Fruit fly (Drosophila melanogaster) whole organism, embryonic: ENCODE data around the gene CG1971.
A peak's percentile ranks its signal among the peaks of the same experiment; 100 is the strongest.

Source experiments
- Bgb ChIP-seq: fragments of 200-800 bp; sonication (Bioruptor generic); IDR thresholded peaks from 2 replicates; pipeline ENCODE4 v1.3.6; 2022; ENCODE audit warnings: missing biosample characterization, missing genetic modification characterization; ENCODE audit not compliant: partially characterized antibody
- BtbVII ChIP-seq: fragments of 200-800 bp; sonication (Bioruptor generic); optimal IDR thresholded peaks from 3 replicates; lab custom pipeline; 2017; ENCODE audit warnings: missing biosample characterization, mild to moderate bottlenecking, missing genetic modification characterization
- CG10543 ChIP-seq: fragments of 200-800 bp; sonication (Bioruptor generic); optimal IDR thresholded peaks from 3 replicates; lab custom pipeline; 2017; ENCODE audit warnings: missing biosample characterization, mild to moderate bottlenecking, missing genetic modification characterization, moderate library complexity
- CG12071 ChIP-seq: fragments of 200-800 bp; sonication (Bioruptor generic); optimal IDR thresholded peaks from 3 replicates; lab custom pipeline; 2018; ENCODE audit warnings: missing biosample characterization, mild to moderate bottlenecking, missing genetic modification characterization
- CG12769 ChIP-seq: fragments of 200-800 bp; sonication (Bioruptor generic); optimal IDR thresholded peaks from 2 replicates; lab custom pipeline; 2019; ENCODE audit warnings: missing biosample characterization, mild to moderate bottlenecking, missing genetic modification characterization, moderate library complexity
- CG1529 ChIP-seq: fragments of 200-800 bp; sonication (Bioruptor generic); optimal IDR thresholded peaks from 3 replicates; lab custom pipeline; 2018; ENCODE audit warnings: missing biosample characterization, missing genetic modification characterization
- CG17612 ChIP-seq: fragments of 200-800 bp; sonication (Bioruptor generic); IDR thresholded peaks from 2 replicates; pipeline ENCODE4 v1.3.6; 2022; ENCODE audit warnings: missing biosample characterization, missing genetic modification characterization
- CG2202 ChIP-seq: fragments of 200-800 bp; sonication (Bioruptor generic); optimal IDR thresholded peaks from 2 replicates; lab custom pipeline; 2018; ENCODE audit warnings: missing biosample characterization, mild to moderate bottlenecking, missing genetic modification characterization
- CG30431 ChIP-seq: fragments of 200-800 bp; sonication (Bioruptor generic); optimal IDR thresholded peaks from 2 replicates; lab custom pipeline; 2017; ENCODE audit warnings: missing biosample characterization, missing genetic modification characterization
- CG31365 ChIP-seq: fragments of 200-800 bp; sonication (Bioruptor generic); optimal IDR thresholded peaks from 2 replicates; lab custom pipeline; 2018; ENCODE audit warnings: missing biosample characterization, mild to moderate bottlenecking, missing genetic modification characterization
- CG32772 ChIP-seq: fragments of 200-800 bp; sonication (Bioruptor generic); IDR thresholded peaks from 2 replicates; pipeline ENCODE4 v1.3.6; 2022; ENCODE audit warnings: missing biosample characterization, missing genetic modification characterization
- CG33213 ChIP-seq: fragments of 200-800 bp; sonication (Bioruptor generic); optimal IDR thresholded peaks from 3 replicates; lab custom pipeline; 2016; ENCODE audit warnings: missing biosample characterization, missing genetic modification characterization
- CG4854 ChIP-seq: fragments of 200-800 bp; sonication (Bioruptor generic); optimal IDR thresholded peaks from 2 replicates; lab custom pipeline; 2016; ENCODE audit warnings: missing biosample characterization, missing genetic modification characterization, inconsistent platforms
- CG6272 ChIP-seq: fragments of 200-800 bp; sonication (Bioruptor generic); IDR thresholded peaks from 2 replicates; pipeline ENCODE4 v1.3.6; 2022; ENCODE audit warnings: missing biosample characterization, missing genetic modification characterization
- CG8290 ChIP-seq, 3 experiments: fragments of 200-800 bp; sonication (Bioruptor generic); optimal IDR thresholded peaks; 2 replicates each; lab custom pipeline; 2016 to 2019; ENCODE audit warnings: missing biosample characterization in 3 of 3, missing genetic modification characterization in 3 of 3, mild to moderate bottlenecking in 2 of 3, moderate library complexity in 1 of 3
- CG8478 ChIP-seq: fragments of >200 bp; optimal IDR thresholded peaks from 2 replicates; lab custom pipeline; 2018
- CG9817 ChIP-seq: fragments of 200-800 bp; sonication (Bioruptor generic); optimal IDR thresholded peaks from 2 replicates; lab custom pipeline; 2018; ENCODE audit warnings: missing biosample characterization, mild to moderate bottlenecking, missing genetic modification characterization, moderate library complexity
- Dp ChIP-seq: fragments of 200-800 bp; sonication (Bioruptor generic); optimal IDR thresholded peaks from 2 replicates; lab custom pipeline; 2018; ENCODE audit warnings: missing biosample characterization, mild to moderate bottlenecking, missing genetic modification characterization, moderate library complexity
- Fer2 ChIP-seq: fragments of 200-800 bp; sonication (Bioruptor generic); optimal IDR thresholded peaks from 2 replicates; lab custom pipeline; 2018; ENCODE audit warnings: missing biosample characterization, mild to moderate bottlenecking, missing genetic modification characterization, moderate library complexity
- HLH4C ChIP-seq: fragments of 200-800 bp; sonication (Bioruptor generic); IDR thresholded peaks from 3 replicates; pipeline ENCODE4 v1.3.6; 2022; ENCODE audit warnings: missing biosample characterization, missing genetic modification characterization; ENCODE audit not compliant: partially characterized antibody
- Hr3 ChIP-seq: fragments of 200-800 bp; sonication (Bioruptor generic); optimal IDR thresholded peaks from 3 replicates; lab custom pipeline; 2016; ENCODE audit warnings: missing biosample characterization, missing genetic modification characterization
- Med ChIP-seq: fragments of 200-800 bp; sonication (Bioruptor generic); peaks from one replicate; lab custom pipeline; 2016; ENCODE audit warnings: missing biosample characterization, missing genetic modification characterization, mild to moderate bottlenecking, inconsistent platforms, moderate library complexity
- NC2β ChIP-seq: fragments of 200-800 bp; sonication (Bioruptor generic); optimal IDR thresholded peaks from 2 replicates; lab custom pipeline; 2016; ENCODE audit warnings: missing biosample characterization, missing genetic modification characterization
- NK7.1 ChIP-seq: fragments of 200-800 bp; sonication (Bioruptor generic); optimal IDR thresholded peaks from 3 replicates; lab custom pipeline; 2016; ENCODE audit warnings: missing biosample characterization, missing genetic modification characterization
- NfI ChIP-seq: fragments of 200-800 bp; sonication (Bioruptor generic); optimal IDR thresholded peaks from 3 replicates; lab custom pipeline; 2018; ENCODE audit warnings: missing biosample characterization, mild to moderate bottlenecking, missing genetic modification characterization, moderate library complexity
- Poxn ChIP-seq: fragments of 200-800 bp; sonication (Bioruptor generic); IDR thresholded peaks from 2 replicates; pipeline ENCODE4 v1.3.6; 2022; ENCODE audit warnings: missing biosample characterization, missing genetic modification characterization
- Stat92E ChIP-seq, 3 experiments: fragments of >200 bp in 2 of 3; fragments of 200-800 bp in 1 of 3; sonication (Bioruptor generic) in 1 of 3; optimal IDR thresholded peaks; 2 replicates each; lab custom pipeline; 2017 to 2019; ENCODE audit warnings: missing biosample characterization in 3 of 3, missing genetic modification characterization in 3 of 3, mild to moderate bottlenecking in 1 of 3, moderate library complexity in 1 of 3
- amos ChIP-seq: fragments of 200-800 bp; sonication (Bioruptor generic); IDR thresholded peaks from 2 replicates; pipeline ENCODE4 v1.3.6; 2022; ENCODE audit warnings: missing biosample characterization, missing genetic modification characterization; ENCODE audit not compliant: partially characterized antibody
- aop ChIP-seq: fragments of 200-800 bp; sonication (Bioruptor generic); IDR thresholded peaks from 2 replicates; pipeline ENCODE4 v1.3.6; 2022; ENCODE audit warnings: missing biosample characterization, missing genetic modification characterization
- ato ChIP-seq: fragments of 200-800 bp; sonication (Bioruptor generic); IDR thresholded peaks from 2 replicates; pipeline ENCODE4 v1.3.6; 2022; ENCODE audit warnings: missing biosample characterization, missing genetic modification characterization; ENCODE audit not compliant: partially characterized antibody
- bigmax ChIP-seq: fragments of 200-800 bp; sonication (Bioruptor generic); optimal IDR thresholded peaks from 2 replicates; lab custom pipeline; 2018; ENCODE audit warnings: missing biosample characterization, mild to moderate bottlenecking, missing genetic modification characterization
- bowl ChIP-seq: fragments of 200-800 bp; sonication (Bioruptor generic); IDR thresholded peaks from 2 replicates; pipeline ENCODE4 v1.3.6; 2022; ENCODE audit warnings: missing biosample characterization, missing genetic modification characterization
- cato ChIP-seq: fragments of 200-800 bp; sonication (Bioruptor generic); optimal IDR thresholded peaks from 2 replicates; lab custom pipeline; 2016; ENCODE audit warnings: missing biosample characterization, missing genetic modification characterization, borderline replicate concordance
- cg ChIP-seq: fragments of 200-800 bp; sonication (Bioruptor generic); optimal IDR thresholded peaks from 3 replicates; lab custom pipeline; 2019; ENCODE audit warnings: missing biosample characterization, mild to moderate bottlenecking, missing genetic modification characterization, moderate library complexity
- ci ChIP-seq: fragments of 200-800 bp; sonication (Bioruptor generic); IDR thresholded peaks from 3 replicates; pipeline ENCODE4 v1.3.6; 2022; ENCODE audit warnings: missing biosample characterization, missing genetic modification characterization
- cwo ChIP-seq: fragments of 200-800 bp; sonication (Bioruptor generic); optimal IDR thresholded peaks from 3 replicates; lab custom pipeline; 2017; ENCODE audit warnings: missing biosample characterization, missing genetic modification characterization, mild to moderate bottlenecking, moderate library complexity, missing genetic modification reagents
- da ChIP-seq: fragments of 200-800 bp; sonication (Bioruptor generic); optimal IDR thresholded peaks from 2 replicates; lab custom pipeline; 2016; ENCODE audit warnings: missing biosample characterization, missing genetic modification characterization
- exex ChIP-seq: fragments of 200-800 bp; sonication (Bioruptor generic); optimal IDR thresholded peaks from 4 replicates; lab custom pipeline; 2018; ENCODE audit warnings: missing biosample characterization, mild to moderate bottlenecking, missing genetic modification characterization, moderate library complexity
- fu2 ChIP-seq: fragments of 200-800 bp; sonication (Bioruptor generic); optimal IDR thresholded peaks from 2 replicates; lab custom pipeline; 2016; ENCODE audit warnings: missing biosample characterization, missing genetic modification characterization
- grn ChIP-seq: fragments of 200-800 bp; sonication (Bioruptor generic); optimal IDR thresholded peaks from 3 replicates; lab custom pipeline; 2017; ENCODE audit warnings: missing biosample characterization, missing genetic modification characterization
- gsb-n ChIP-seq: fragments of 200-800 bp; sonication (Bioruptor generic); optimal IDR thresholded peaks from 3 replicates; lab custom pipeline; 2018; ENCODE audit warnings: missing biosample characterization, mild to moderate bottlenecking, missing genetic modification characterization
- oc ChIP-seq: fragments of 200-800 bp; sonication (Bioruptor generic); optimal IDR thresholded peaks from 2 replicates; lab custom pipeline; 2018; ENCODE audit warnings: missing biosample characterization, mild to moderate bottlenecking, missing genetic modification characterization, moderate library complexity
- odd ChIP-seq: fragments of 200-800 bp; sonication (Bioruptor generic); optimal IDR thresholded peaks from 2 replicates; lab custom pipeline; 2017; ENCODE audit warnings: missing biosample characterization, mild to moderate bottlenecking, missing genetic modification characterization
- ranshi ChIP-seq: fragments of 200-800 bp; sonication (Bioruptor generic); IDR thresholded peaks from 2 replicates; pipeline ENCODE4 v1.3.6; 2022; ENCODE audit warnings: missing biosample characterization, missing genetic modification characterization
- scrt ChIP-seq: fragments of 200-800 bp; sonication (Bioruptor generic); optimal IDR thresholded peaks from 2 replicates; lab custom pipeline; 2018; ENCODE audit warnings: missing biosample characterization, mild to moderate bottlenecking, missing genetic modification characterization, moderate library complexity
- tll ChIP-seq, 2 experiments: fragments of 200-800 bp in 1 of 2; fragments of >200 bp in 1 of 2; sonication (Bioruptor generic) in 1 of 2; optimal IDR thresholded peaks; 2 replicates each; lab custom pipeline; 2017 to 2019; ENCODE audit warnings: missing biosample characterization in 2 of 2, missing genetic modification characterization in 2 of 2, mild to moderate bottlenecking in 1 of 2, moderate library complexity in 1 of 2
- trem ChIP-seq: fragments of 200-800 bp; optimal IDR thresholded peaks from 3 replicates; lab custom pipeline; 2019; ENCODE audit warnings: missing biosample characterization, mild to moderate bottlenecking, missing genetic modification characterization, moderate library complexity
- wor ChIP-seq: fragments of 200-800 bp; sonication (Bioruptor generic); IDR thresholded peaks from 2 replicates; pipeline ENCODE4 v1.3.6; 2022; ENCODE audit warnings: missing biosample characterization, missing genetic modification characterization
- zf30C ChIP-seq: fragments of 200-800 bp; sonication (Bioruptor generic); optimal IDR thresholded peaks from 3 replicates; lab custom pipeline; 2018; ENCODE audit warnings: missing biosample characterization, mild to moderate bottlenecking, missing genetic modification characterization

The CG1971 gene

DNA sequence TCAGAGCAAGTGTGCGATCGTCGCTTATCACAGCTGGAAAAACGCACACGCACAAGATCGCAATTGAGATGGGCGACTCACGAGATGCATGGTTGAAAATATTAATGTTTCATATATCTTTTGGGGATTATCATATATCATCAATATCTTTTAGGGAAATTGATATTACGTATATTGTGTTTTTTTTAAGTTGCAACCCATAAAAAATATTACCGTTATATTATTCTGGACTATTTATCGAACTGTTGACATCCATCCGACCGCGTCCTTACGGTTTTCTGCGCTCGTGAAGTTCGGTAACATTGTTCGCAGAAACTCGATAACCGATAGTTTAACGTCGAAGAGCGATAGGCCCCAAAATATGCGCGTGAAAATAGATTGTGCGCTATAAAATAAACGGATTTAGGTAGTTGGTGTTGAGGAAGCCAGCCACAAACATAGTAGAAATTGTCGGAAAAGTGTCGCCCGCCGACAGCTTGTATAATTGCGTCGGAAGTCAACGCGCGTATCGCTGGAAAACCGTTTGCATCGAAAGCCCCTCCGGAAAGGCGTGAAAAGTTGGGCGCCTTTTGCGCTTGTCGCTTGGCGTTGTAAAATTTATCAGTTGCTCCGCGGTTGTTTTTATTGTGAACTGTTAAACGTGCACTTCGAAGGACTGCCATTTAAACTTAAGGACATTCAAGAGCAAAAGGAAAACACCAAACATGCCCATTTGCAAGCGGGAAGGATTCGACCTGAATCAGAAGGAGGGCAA lies 11.4 kb upstream of the CG1971 start, which contains the start of the genes Mccc1 and Acf (continued):
- TF ChIP-seq da (GFP tag; lab: Kevin White, UChicago) (no peak), Dp (GFP tag; lab: Kevin White, UChicago) (peak; percentile 33), exex (tag; lab: Kevin White, UChicago) (no peak), gsb-n (no peak), cato (GFP tag; lab: Kevin White, UChicago) (no peak), wor (GFP tag; lab: Robert Waterston, UW) (no peak), CG12769 (tag; lab: Kevin White, UChicago) (no peak), Fer2 (tag; lab: Kevin White, UChicago) (no peak), CG6272 (GFP tag; lab: Robert Waterston, UW) (no peak), Med (peak; percentile 86), ato (GFP tag; lab: Robert Waterston, UW) (peak; percentile 41; the same call in 1 of the 2 replicates), bigmax (no peak), odd (GFP tag; lab: Kevin White, UChicago) (no peak), bowl (GFP tag; lab: Robert Waterston, UW) (no peak), BtbVII (GFP tag; lab: Kevin White, UChicago) (no peak), NC2β (GFP tag; lab: Kevin White, UChicago) (peak; percentile 55), Stat92E (GFP tag; optimal IDR thresholded peaks at IDR 0.05; lab: Kevin White, UChicago) (no peak), CG32772 (GFP tag; lab: Robert Waterston, UW) (no peak), oc (tag; lab: Kevin White, UChicago) (no peak), NfI (no peak), HLH4C (GFP tag; lab: Robert Waterston, UW) (peak; percentile 76), CG17612 (GFP tag; lab: Robert Waterston, UW) (no peak), cg (no peak), NK7.1 (GFP tag; lab: Kevin White, UChicago) (no peak), CG8478 (lab: Kevin White, UChicago) (no peak), ci (GFP tag; lab: Robert Waterston, UW) (peak; percentile 59; the same call in 2 of the 3 replicates), tll (GFP tag; optimal IDR thresholded peaks at IDR 0.05; lab: Kevin White, UChicago) (no peak), ranshi (GFP tag; lab: Robert Waterston, UW) (no peak), cwo (GFP tag; lab: Kevin White, UChicago) (no peak), trem (tag; lab: Kevin White, UChicago) (peak; percentile 54), CG2202 (tag; lab: Kevin White, UChicago) (no peak), CG33213 (peak; percentile 44), CG8290 (GFP tag; optimal IDR thresholded peaks at IDR 0.05; lab: Kevin White, UChicago) (no peak), CG8290 (tag; optimal IDR thresholded peaks at IDR 0.05; lab: Kevin White, UChicago) (no peak), Bgb (GFP tag; lab: Robert Waterston, UW) (peak; percentile 54; the same call in 1 of the 2 replicates), fu2 (no peak), scrt (GFP tag; lab: Kevin White, UChicago) (no peak), grn (GFP tag; lab: Kevin White, UChicago) (no peak), CG9817 (peak; percentile 34), CG12071 (GFP tag; lab: Kevin White, UChicago) (no peak), aop (GFP tag; lab: Robert Waterston, UW) (no peak), amos (peak; percentile 65), CG4854 (GFP tag; lab: Kevin White, UChicago) (no peak), CG31365 (tag; lab: Kevin White, UChicago) (no peak), CG10543 (GFP tag; lab: Kevin White, UChicago) (no peak), Poxn (GFP tag; lab: Robert Waterston, UW) (no peak), CG1529 (GFP tag; lab: Kevin White, UChicago) (no peak), Hr3 (peak; percentile 21), CG30431 (GFP tag; lab: Kevin White, UChicago) (no peak), zf30C (no peak)
